Fruit fly (Drosophila melanogaster) whole organism, wandering third instar larva: ENCODE data around the gene CG5644.
A peak's percentile ranks its signal among the peaks of the same experiment; 100 is the strongest.

Experiments used
- Abd-B ChIP-seq: fragments of >200 bp; optimal IDR thresholded peaks from 2 replicates; lab custom pipeline; 2017; ENCODE audit warnings: missing biosample characterization, missing genetic modification characterization
- CG9705 ChIP-seq: fragments of 200-800 bp; sonication (Bioruptor generic); optimal IDR thresholded peaks from 2 replicates; lab custom pipeline; 2018; ENCODE audit warnings: missing biosample characterization, mild to moderate bottlenecking, missing genetic modification characterization
- Hnf4 ChIP-seq: fragments of 200-800 bp; sonication (Bioruptor generic); optimal IDR thresholded peaks from 2 replicates; lab custom pipeline; 2016; ENCODE audit warnings: missing biosample characterization, mild to moderate bottlenecking, missing genetic modification characterization
- Myc ChIP-seq: fragments of >200 bp; optimal IDR thresholded peaks from 2 replicates; lab custom pipeline; 2017
- Sp1 ChIP-seq: fragments of 200-800 bp; sonication (Bioruptor generic); optimal IDR thresholded peaks from 3 replicates; lab custom pipeline; 2019; ENCODE audit warnings: missing biosample characterization, mild to moderate bottlenecking, missing genetic modification characterization, moderate library complexity
- h ChIP-seq: fragments of 200-800 bp; sonication (Bioruptor generic); optimal IDR thresholded peaks from 3 replicates; lab custom pipeline; 2016; ENCODE audit warnings: missing biosample characterization, mild to moderate bottlenecking, missing genetic modification characterization
- rgr ChIP-seq: fragments of 200-800 bp; sonication (Bioruptor generic); optimal IDR thresholded peaks from 3 replicates; lab custom pipeline; 2016; ENCODE audit warnings: missing biosample characterization, mild to moderate bottlenecking, missing genetic modification characterization

DNA sequence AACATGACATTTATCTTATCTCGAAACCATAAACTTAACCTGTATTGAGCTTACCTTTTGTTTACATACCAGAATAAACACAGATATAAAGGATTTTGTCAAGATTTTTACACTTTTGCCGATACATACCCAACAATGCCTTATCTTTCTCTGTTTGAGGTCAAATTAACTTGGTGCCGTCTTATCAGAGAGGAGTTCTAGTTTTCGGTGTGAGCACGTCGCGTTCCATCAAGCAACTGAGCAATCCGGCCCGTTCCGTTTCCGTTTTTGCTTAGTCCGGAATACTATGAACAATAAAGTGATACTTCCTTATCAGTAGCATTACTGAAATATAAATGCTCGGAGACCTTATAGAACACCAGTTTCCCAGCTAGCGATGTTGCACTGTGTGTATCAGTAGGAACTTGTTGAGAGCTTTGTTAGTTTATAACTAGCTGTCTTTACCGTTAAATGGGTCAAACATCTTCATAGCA is 6.2 kb upstream of the CG5644 start, which contains the start of gene Galk:
- TF ChIP-seq Hnf4 (GFP tag; lab: Kevin White, UChicago) (no peak), Abd-B (no peak), Myc (lab: Kevin White, UChicago) (no peak), h (GFP tag; lab: Kevin White, UChicago) (no peak), CG9705 (no peak), rgr (no peak), Sp1 (GFP tag; lab: Kevin White, UChicago) (peak; percentile 25)
